Fruit fly (Drosophila melanogaster) whole organism, embryonic: ENCODE data around the gene Vav.

Experiments used
- CG10147 ChIP-seq: fragments of 200-800 bp; sonication (Bioruptor generic); optimal IDR thresholded peaks from 2 replicates; lab custom pipeline; 2019; ENCODE audit warnings: missing biosample characterization, mild to moderate bottlenecking, missing genetic modification characterization, moderate library complexity
- CG10462 ChIP-seq: fragments of 200-800 bp; sonication (Bioruptor generic); optimal IDR thresholded peaks from 2 replicates; lab custom pipeline; 2016; ENCODE audit warnings: missing biosample characterization, missing genetic modification characterization
- CG10979 ChIP-seq: fragments of 200-800 bp; sonication (Bioruptor generic); optimal IDR thresholded peaks from 2 replicates; lab custom pipeline; 2018; ENCODE audit warnings: missing biosample characterization, mild to moderate bottlenecking, missing genetic modification characterization, moderate library complexity
- CG11695 ChIP-seq: fragments of 200-800 bp; sonication (Bioruptor generic); IDR thresholded peaks from 3 replicates; pipeline ENCODE4 v1.3.6; 2022; ENCODE audit warnings: missing biosample characterization, missing genetic modification characterization
- CG14710 ChIP-seq: fragments of 200-800 bp; sonication (Bioruptor generic); optimal IDR thresholded peaks from 3 replicates; lab custom pipeline; 2019; ENCODE audit warnings: missing biosample characterization, mild to moderate bottlenecking, missing genetic modification characterization, moderate library complexity
- CG15601 ChIP-seq: fragments of 200-800 bp; sonication (Bioruptor generic); optimal IDR thresholded peaks from 3 replicates; lab custom pipeline; 2019; ENCODE audit warnings: missing biosample characterization, mild to moderate bottlenecking, missing genetic modification characterization, moderate library complexity
- CG15696 ChIP-seq: fragments of 200-800 bp; sonication (Bioruptor generic); optimal IDR thresholded peaks from 2 replicates; lab custom pipeline; 2019; ENCODE audit warnings: missing biosample characterization, mild to moderate bottlenecking, missing genetic modification characterization, moderate library complexity
- CG17612 ChIP-seq: fragments of 200-800 bp; sonication (Bioruptor generic); IDR thresholded peaks from 2 replicates; pipeline ENCODE4 v1.3.6; 2022; ENCODE audit warnings: missing biosample characterization, missing genetic modification characterization
- CG2678 ChIP-seq: fragments of 200-800 bp; sonication (Bioruptor generic); optimal IDR thresholded peaks from 3 replicates; lab custom pipeline; 2019; ENCODE audit warnings: missing biosample characterization, mild to moderate bottlenecking, missing genetic modification characterization, moderate library complexity
- CG30431 ChIP-seq: fragments of 200-800 bp; sonication (Bioruptor generic); optimal IDR thresholded peaks from 2 replicates; lab custom pipeline; 2017; ENCODE audit warnings: missing biosample characterization, missing genetic modification characterization
- CG3065 ChIP-seq: fragments of 200-800 bp; sonication (Bioruptor generic); optimal IDR thresholded peaks from 2 replicates; lab custom pipeline; 2016; ENCODE audit warnings: missing biosample characterization, missing genetic modification characterization
- CG31388 ChIP-seq: fragments of 200-800 bp; sonication (Bioruptor generic); optimal IDR thresholded peaks from 2 replicates; lab custom pipeline; 2016; ENCODE audit warnings: missing biosample characterization, missing genetic modification characterization
- CG31441 ChIP-seq: fragments of 200-800 bp; sonication (Bioruptor generic); IDR thresholded peaks from 2 replicates; pipeline ENCODE4 v1.3.6; 2022; ENCODE audit warnings: missing biosample characterization, missing genetic modification characterization
- CG33557 ChIP-seq: fragments of 200-800 bp; sonication (Bioruptor generic); optimal IDR thresholded peaks from 2 replicates; lab custom pipeline; 2019; ENCODE audit warnings: missing biosample characterization, mild to moderate bottlenecking, missing genetic modification characterization, moderate library complexity
- CG4282 ChIP-seq: fragments of 200-800 bp; sonication (Bioruptor generic); optimal IDR thresholded peaks from 2 replicates; lab custom pipeline; 2016; ENCODE audit warnings: missing biosample characterization, missing genetic modification characterization
- CG4328 ChIP-seq: fragments of 200-800 bp; sonication (Bioruptor generic); optimal IDR thresholded peaks from 3 replicates; lab custom pipeline; 2017; ENCODE audit warnings: missing biosample characterization, missing genetic modification reagents, missing genetic modification characterization
- CG4854 ChIP-seq: fragments of 200-800 bp; sonication (Bioruptor generic); optimal IDR thresholded peaks from 2 replicates; lab custom pipeline; 2016; ENCODE audit warnings: missing biosample characterization, missing genetic modification characterization, inconsistent platforms
- CG6791 ChIP-seq: fragments of 200-800 bp; sonication (Bioruptor generic); IDR thresholded peaks from 3 replicates; pipeline ENCODE4 v1.3.6; 2022; ENCODE audit warnings: missing biosample characterization, missing genetic modification characterization; ENCODE audit not compliant: partially characterized antibody
- CG7372 ChIP-seq: fragments of 200-800 bp; sonication (Bioruptor generic); IDR thresholded peaks from 2 replicates; pipeline ENCODE4 v1.3.6; 2022; ENCODE audit warnings: missing biosample characterization, missing genetic modification characterization
- CG8765 ChIP-seq: fragments of 200-800 bp; sonication (Bioruptor generic); IDR thresholded peaks from 2 replicates; pipeline ENCODE4 v1.3.6; 2022; ENCODE audit warnings: missing biosample characterization, missing genetic modification characterization
- Dbx ChIP-seq: fragments of 200-800 bp; sonication (Bioruptor generic); IDR thresholded peaks from 3 replicates; pipeline ENCODE4 v1.3.6; 2022; ENCODE audit warnings: missing biosample characterization, missing genetic modification characterization
- Deaf1 ChIP-seq: fragments of 200-800 bp; optimal IDR thresholded peaks from 3 replicates; lab custom pipeline; 2019; ENCODE audit warnings: missing biosample characterization, mild to moderate bottlenecking, missing genetic modification characterization, moderate library complexity
- ERR ChIP-seq: fragments of 200-800 bp; sonication (Bioruptor generic); optimal IDR thresholded peaks from 2 replicates; lab custom pipeline; 2016; ENCODE audit warnings: missing biosample characterization, missing genetic modification characterization
- Eip74EF ChIP-seq, 2 experiments: fragments of 200-800 bp in 1 of 2; fragments of >200 bp in 1 of 2; sonication (Bioruptor generic) in 1 of 2; optimal IDR thresholded peaks; 2 replicates each; lab custom pipeline; 2017 to 2019; ENCODE audit warnings: missing biosample characterization in 2 of 2, missing genetic modification characterization in 2 of 2, mild to moderate bottlenecking in 1 of 2, moderate library complexity in 1 of 2
- Fer1 ChIP-seq: fragments of 200-800 bp; sonication (Bioruptor generic); optimal IDR thresholded peaks from 2 replicates; lab custom pipeline; 2017; ENCODE audit warnings: missing biosample characterization, mild to moderate bottlenecking, missing genetic modification characterization
- HmgZ ChIP-seq: fragments of 200-800 bp; sonication (Bioruptor generic); optimal IDR thresholded peaks from 2 replicates; lab custom pipeline; 2018; ENCODE audit warnings: missing biosample characterization, mild to moderate bottlenecking, missing genetic modification characterization
- Hmx ChIP-seq: fragments of 200-800 bp; sonication (Bioruptor generic); optimal IDR thresholded peaks from 2 replicates; lab custom pipeline; 2016; ENCODE audit warnings: missing biosample characterization, missing genetic modification characterization
- Hr3 ChIP-seq: fragments of 200-800 bp; sonication (Bioruptor generic); optimal IDR thresholded peaks from 3 replicates; lab custom pipeline; 2016; ENCODE audit warnings: missing biosample characterization, missing genetic modification characterization
- Hsf ChIP-seq: fragments of 200-800 bp; sonication (Bioruptor generic); optimal IDR thresholded peaks from 3 replicates; lab custom pipeline; 2016; ENCODE audit warnings: missing biosample characterization, missing genetic modification characterization
- NC2α ChIP-seq: fragments of 200-800 bp; sonication (Bioruptor generic); optimal IDR thresholded peaks from 2 replicates; lab custom pipeline; 2016; ENCODE audit warnings: missing biosample characterization, missing genetic modification characterization
- NC2β ChIP-seq: fragments of 200-800 bp; sonication (Bioruptor generic); optimal IDR thresholded peaks from 2 replicates; lab custom pipeline; 2016; ENCODE audit warnings: missing biosample characterization, missing genetic modification characterization
- NFAT ChIP-seq: fragments of 200-800 bp; sonication (Bioruptor generic); IDR thresholded peaks from 2 replicates; pipeline ENCODE4 v1.3.6; 2022; ENCODE audit warnings: missing biosample characterization, missing genetic modification characterization
- Neu2 ChIP-seq: fragments of 200-800 bp; sonication (Bioruptor generic); optimal IDR thresholded peaks from 3 replicates; lab custom pipeline; 2016; ENCODE audit warnings: missing biosample characterization, missing genetic modification characterization, borderline replicate concordance
- Ssrp ChIP-seq: fragments of 200-800 bp; sonication (Bioruptor generic); optimal IDR thresholded peaks from 2 replicates; lab custom pipeline; 2018; ENCODE audit warnings: missing biosample characterization, mild to moderate bottlenecking, missing genetic modification characterization, moderate library complexity
- Xrp1 ChIP-seq: fragments of 200-800 bp; sonication (Bioruptor generic); IDR thresholded peaks from 2 replicates; pipeline ENCODE4 v1.3.6; 2022; ENCODE audit warnings: missing biosample characterization, missing genetic modification characterization
- danr ChIP-seq: fragments of 200-800 bp; sonication (Bioruptor generic); IDR thresholded peaks from 2 replicates; pipeline ENCODE4 v1.3.6; 2022; ENCODE audit warnings: missing biosample characterization, missing genetic modification characterization
- gsb ChIP-seq: fragments of 200-800 bp; sonication (Bioruptor generic); IDR thresholded peaks from 2 replicates; pipeline ENCODE4 v1.3.6; 2022; ENCODE audit warnings: missing biosample characterization, missing genetic modification characterization
- ind ChIP-seq: fragments of 200-800 bp; sonication (Bioruptor generic); optimal IDR thresholded peaks from 3 replicates; lab custom pipeline; 2016; ENCODE audit warnings: missing biosample characterization, missing genetic modification characterization
- knrl ChIP-seq: fragments of 200-800 bp; sonication (Bioruptor generic); IDR thresholded peaks from 3 replicates; pipeline ENCODE4 v1.3.6; 2022; ENCODE audit warnings: missing biosample characterization, missing genetic modification characterization; ENCODE audit not compliant: partially characterized antibody
- lbe ChIP-seq: fragments of 200-800 bp; sonication (Bioruptor generic); optimal IDR thresholded peaks from 2 replicates; lab custom pipeline; 2016; ENCODE audit warnings: missing biosample characterization, mild to moderate bottlenecking, missing genetic modification characterization
- nerfin-2 ChIP-seq: fragments of 200-800 bp; sonication (Bioruptor generic); IDR thresholded peaks from 2 replicates; pipeline ENCODE4 v1.3.6; 2022; ENCODE audit warnings: missing biosample characterization, missing genetic modification characterization; ENCODE audit not compliant: partially characterized antibody
- psq ChIP-seq: fragments of 200-800 bp; sonication (Bioruptor generic); optimal IDR thresholded peaks from 2 replicates; lab custom pipeline; 2017; ENCODE audit warnings: missing biosample characterization, missing genetic modification characterization
- repo ChIP-seq: fragments of 200-800 bp; sonication (Bioruptor generic); optimal IDR thresholded peaks from 2 replicates; lab custom pipeline; 2016; ENCODE audit warnings: missing biosample characterization, missing genetic modification characterization
- row ChIP-seq: fragments of 200-800 bp; sonication (Bioruptor generic); IDR thresholded peaks from 3 replicates; pipeline ENCODE4 v1.3.6; 2022; ENCODE audit warnings: missing biosample characterization, missing genetic modification characterization
- ssp ChIP-seq: fragments of 200-800 bp; sonication (Bioruptor generic); IDR thresholded peaks from 2 replicates; pipeline ENCODE4 v1.3.6; 2022; ENCODE audit warnings: missing biosample characterization, missing genetic modification characterization
- tap ChIP-seq: fragments of 200-800 bp; optimal IDR thresholded peaks from 3 replicates; lab custom pipeline; 2019; ENCODE audit warnings: missing biosample characterization, mild to moderate bottlenecking, missing genetic modification characterization, moderate library complexity
- vvl ChIP-seq: fragments of 200-800 bp; sonication (Bioruptor generic); IDR thresholded peaks from 2 replicates; pipeline ENCODE4 v1.3.6; 2022; ENCODE audit warnings: missing biosample characterization, missing genetic modification characterization
- zf30C ChIP-seq: fragments of 200-800 bp; sonication (Bioruptor generic); optimal IDR thresholded peaks from 3 replicates; lab custom pipeline; 2018; ENCODE audit warnings: missing biosample characterization, mild to moderate bottlenecking, missing genetic modification characterization

Vav gene

dm6 chrX:19321820-19322708 is 60.4 kb downstream of the Vav start, which contains the start of gene out (continued):
- peak; percentile 96 for TF ChIP-seq CG11695 (GFP tag; lab: Robert Waterston, UW)
- TF ChIP-seq CG15601 (tag; lab: Kevin White, UChicago), result peak; percentile 90
- TF ChIP-seq CG15696, result peak; percentile 95
- TF ChIP-seq CG8765 (GFP tag; lab: Robert Waterston, UW), result peak; percentile 90
- TF ChIP-seq Dbx (GFP tag; lab: Robert Waterston, UW), result peak; percentile 94
- peak; percentile 91 for TF ChIP-seq danr (GFP tag; lab: Robert Waterston, UW)
- TF ChIP-seq CG30431, result peak; percentile 96
- TF ChIP-seq NC2α, result peak; percentile 63
- peak; percentile 85 for TF ChIP-seq NC2β (GFP tag; lab: Kevin White, UChicago)
- TF ChIP-seq CG33557, result peak; percentile 90
- TF ChIP-seq CG10147, result peak; percentile 92
- TF ChIP-seq CG3065 (GFP tag; lab: Kevin White, UChicago), result peak; percentile 79
- TF ChIP-seq Fer1 (GFP tag; lab: Kevin White, UChicago), result peak; percentile 95
- TF ChIP-seq Ssrp (tag; lab: Kevin White, UChicago), result peak; percentile 93
- TF ChIP-seq repo (GFP tag; lab: Kevin White, UChicago), result peak; percentile 63
- peak; percentile 83 for TF ChIP-seq CG10462
- TF ChIP-seq Hr3 (GFP tag; lab: Kevin White, UChicago), result peak; percentile 94
- no peak for TF ChIP-seq nerfin-2
- TF ChIP-seq NFAT (GFP tag; lab: Robert Waterston, UW), result peak; percentile 89
- peak; percentile 70 for TF ChIP-seq ERR (GFP tag; lab: Kevin White, UChicago)
- peak; percentile 91 for TF ChIP-seq gsb
- TF ChIP-seq CG31388 (GFP tag; lab: Kevin White, UChicago), result peak; percentile 67
- TF ChIP-seq CG31441 (GFP tag; lab: Robert Waterston, UW), result peak; percentile 91
- TF ChIP-seq Hmx (GFP tag; lab: Kevin White, UChicago), result peak; percentile 74
- TF ChIP-seq CG2678 (tag; lab: Kevin White, UChicago), result peak; percentile 96
- TF ChIP-seq HmgZ (tag; lab: Kevin White, UChicago), result peak; percentile 88
- peak; percentile 97 for TF ChIP-seq Xrp1
- peak; percentile 93 for TF ChIP-seq CG7372 (GFP tag; lab: Robert Waterston, UW)
- TF ChIP-seq psq (GFP tag; lab: Kevin White, UChicago), result peak; percentile 80
- peak in 1 of 2 experiments; percentile 89 for TF ChIP-seq Eip74EF (GFP tag; optimal IDR thresholded peaks at IDR 0.05; lab: Kevin White, UChicago)
- peak; percentile 90 for TF ChIP-seq tap (tag; lab: Kevin White, UChicago)
- peak; percentile 86 for TF ChIP-seq CG4854 (GFP tag; lab: Kevin White, UChicago)
- TF ChIP-seq CG6791 (GFP tag; lab: Robert Waterston, UW), result 0 out of 3 replicates have a peak, but pooled peaks have one; percentile 48
- TF ChIP-seq CG4282 (GFP tag; lab: Kevin White, UChicago), result peak; percentile 61
- peak; percentile 98 for TF ChIP-seq zf30C (GFP tag; lab: Kevin White, UChicago)
- peak; percentile 94 for TF ChIP-seq vvl (GFP tag; lab: Robert Waterston, UW)
- TF ChIP-seq CG4328 (GFP tag; lab: Kevin White, UChicago), result peak; percentile 92
- peak; percentile 70 for TF ChIP-seq Deaf1 (tag; lab: Kevin White, UChicago)
- TF ChIP-seq CG17612 (GFP tag; lab: Robert Waterston, UW), result peak; percentile 78
- peak; percentile 92 for TF ChIP-seq ind (GFP tag; lab: Kevin White, UChicago)
- TF ChIP-seq row (GFP tag; lab: Robert Waterston, UW), result peak; percentile 97
- no peak for TF ChIP-seq Neu2 (GFP tag; lab: Kevin White, UChicago)
- TF ChIP-seq CG14710 (tag; lab: Kevin White, UChicago), result peak; percentile 94
- TF ChIP-seq knrl (GFP tag; lab: Robert Waterston, UW), result 0 out of 3 replicates have a peak, but pooled peaks have one; percentile 15
- peak; percentile 96 for TF ChIP-seq CG10979
- peak; percentile 84 for TF ChIP-seq lbe
- TF ChIP-seq Hsf (GFP tag; lab: Kevin White, UChicago), result peak; percentile 91
- TF ChIP-seq ssp (GFP tag; lab: Robert Waterston, UW), result peak; percentile 85
